Fruit fly (Drosophila melanogaster) whole organism, embryonic: ENCODE measurements around the gene Mgat3.

Source experiments
- CG10267 ChIP-seq: fragments of 200-800 bp; sonication (Bioruptor generic); optimal IDR thresholded peaks from 2 replicates; lab custom pipeline; 2018; ENCODE audit warnings: missing biosample characterization, mild to moderate bottlenecking, missing genetic modification characterization, moderate library complexity
- CG10543 ChIP-seq: fragments of 200-800 bp; sonication (Bioruptor generic); optimal IDR thresholded peaks from 3 replicates; lab custom pipeline; 2017; ENCODE audit warnings: missing biosample characterization, mild to moderate bottlenecking, missing genetic modification characterization, moderate library complexity
- CG10979 ChIP-seq: fragments of 200-800 bp; sonication (Bioruptor generic); optimal IDR thresholded peaks from 2 replicates; lab custom pipeline; 2018; ENCODE audit warnings: missing biosample characterization, mild to moderate bottlenecking, missing genetic modification characterization, moderate library complexity
- CG11085 ChIP-seq: fragments of 200-800 bp; sonication (Bioruptor generic); IDR thresholded peaks from 2 replicates; pipeline ENCODE4 v1.3.6; 2022; ENCODE audit warnings: missing biosample characterization, missing genetic modification characterization
- CG14014 ChIP-seq: fragments of 200-800 bp; sonication (Bioruptor generic); IDR thresholded peaks from 2 replicates; pipeline ENCODE4 v1.3.6; 2022; ENCODE audit warnings: missing biosample characterization, missing genetic modification characterization
- CG15011 ChIP-seq: fragments of 200-800 bp; sonication (Bioruptor generic); optimal IDR thresholded peaks from 3 replicates; lab custom pipeline; 2018; ENCODE audit warnings: missing biosample characterization, mild to moderate bottlenecking, missing genetic modification characterization
- CG15073 ChIP-seq: fragments of 200-800 bp; sonication (Bioruptor generic); optimal IDR thresholded peaks from 2 replicates; lab custom pipeline; 2016; ENCODE audit warnings: missing biosample characterization, missing genetic modification characterization
- CG15514 ChIP-seq: fragments of 200-800 bp; sonication (Bioruptor generic); optimal IDR thresholded peaks from 3 replicates; lab custom pipeline; 2017; ENCODE audit warnings: missing biosample characterization, missing genetic modification characterization, mild to moderate bottlenecking, moderate library complexity, missing genetic modification reagents
- CG1647 ChIP-seq: fragments of 200-800 bp; sonication (Bioruptor generic); optimal IDR thresholded peaks from 3 replicates; lab custom pipeline; 2016; ENCODE audit warnings: missing biosample characterization, missing genetic modification characterization
- CG17568 ChIP-seq: fragments of 200-800 bp; sonication (Bioruptor generic); optimal IDR thresholded peaks from 2 replicates; lab custom pipeline; 2018; ENCODE audit warnings: missing biosample characterization, mild to moderate bottlenecking, missing genetic modification characterization, moderate library complexity
- CG2120 ChIP-seq: fragments of 200-800 bp; sonication (Bioruptor generic); optimal IDR thresholded peaks from 3 replicates; lab custom pipeline; 2016; ENCODE audit warnings: missing biosample characterization, missing genetic modification characterization
- CG2202 ChIP-seq: fragments of 200-800 bp; sonication (Bioruptor generic); optimal IDR thresholded peaks from 2 replicates; lab custom pipeline; 2018; ENCODE audit warnings: missing biosample characterization, mild to moderate bottlenecking, missing genetic modification characterization
- CG31224 ChIP-seq: fragments of 200-800 bp; sonication (Bioruptor generic); IDR thresholded peaks from 2 replicates; pipeline ENCODE4 v1.3.6; 2022; ENCODE audit warnings: missing biosample characterization, missing genetic modification characterization
- CG33213 ChIP-seq: fragments of 200-800 bp; sonication (Bioruptor generic); optimal IDR thresholded peaks from 3 replicates; lab custom pipeline; 2016; ENCODE audit warnings: missing biosample characterization, missing genetic modification characterization
- CG6272 ChIP-seq: fragments of 200-800 bp; sonication (Bioruptor generic); IDR thresholded peaks from 2 replicates; pipeline ENCODE4 v1.3.6; 2022; ENCODE audit warnings: missing biosample characterization, missing genetic modification characterization
- CG7372 ChIP-seq: fragments of 200-800 bp; sonication (Bioruptor generic); IDR thresholded peaks from 2 replicates; pipeline ENCODE4 v1.3.6; 2022; ENCODE audit warnings: missing biosample characterization, missing genetic modification characterization
- CG7963 ChIP-seq: fragments of 200-800 bp; sonication (Bioruptor generic); IDR thresholded peaks from 3 replicates; pipeline ENCODE4 v1.3.6; 2022; ENCODE audit warnings: missing biosample characterization, missing genetic modification characterization; ENCODE audit not compliant: partially characterized antibody
- CG9932 ChIP-seq: fragments of 200-800 bp; sonication (Bioruptor generic); IDR thresholded peaks from 2 replicates; pipeline ENCODE4 v1.3.6; 2022; ENCODE audit warnings: missing biosample characterization, missing genetic modification characterization
- Dbx ChIP-seq: fragments of 200-800 bp; sonication (Bioruptor generic); IDR thresholded peaks from 3 replicates; pipeline ENCODE4 v1.3.6; 2022; ENCODE audit warnings: missing biosample characterization, missing genetic modification characterization
- Doc2 ChIP-seq: fragments of 200-800 bp; sonication (Bioruptor generic); IDR thresholded peaks from 2 replicates; pipeline ENCODE4 v1.3.6; 2022; ENCODE audit warnings: missing biosample characterization, missing genetic modification characterization
- HLH4C ChIP-seq: fragments of 200-800 bp; sonication (Bioruptor generic); IDR thresholded peaks from 3 replicates; pipeline ENCODE4 v1.3.6; 2022; ENCODE audit warnings: missing biosample characterization, missing genetic modification characterization; ENCODE audit not compliant: partially characterized antibody
- Hey ChIP-seq: fragments of 200-800 bp; sonication (Bioruptor generic); optimal IDR thresholded peaks from 3 replicates; lab custom pipeline; 2018; ENCODE audit warnings: missing biosample characterization, mild to moderate bottlenecking, missing genetic modification characterization
- Hsf ChIP-seq: fragments of 200-800 bp; sonication (Bioruptor generic); optimal IDR thresholded peaks from 3 replicates; lab custom pipeline; 2016; ENCODE audit warnings: missing biosample characterization, missing genetic modification characterization
- Jarid2 ChIP-seq: fragments of 200-800 bp; sonication (Bioruptor generic); optimal IDR thresholded peaks from 3 replicates; lab custom pipeline; 2017; ENCODE audit warnings: mild to moderate bottlenecking, missing biosample characterization, missing genetic modification reagents, missing genetic modification characterization
- Lim3 ChIP-seq: fragments of 200-800 bp; sonication (Bioruptor generic); IDR thresholded peaks from 2 replicates; pipeline ENCODE4 v1.3.6; 2022; ENCODE audit warnings: missing biosample characterization, missing genetic modification characterization
- MESR4 ChIP-seq: fragments of 200-800 bp; sonication (Bioruptor generic); optimal IDR thresholded peaks from 2 replicates; lab custom pipeline; 2018; ENCODE audit warnings: missing biosample characterization, mild to moderate bottlenecking, missing genetic modification characterization, moderate library complexity
- Meics ChIP-seq: fragments of 200-800 bp; sonication (Bioruptor generic); optimal IDR thresholded peaks from 2 replicates; lab custom pipeline; 2017; ENCODE audit warnings: missing biosample characterization, mild to moderate bottlenecking, missing genetic modification characterization
- NFAT ChIP-seq: fragments of 200-800 bp; sonication (Bioruptor generic); IDR thresholded peaks from 2 replicates; pipeline ENCODE4 v1.3.6; 2022; ENCODE audit warnings: missing biosample characterization, missing genetic modification characterization
- Oaz ChIP-seq: fragments of 200-800 bp; sonication (Bioruptor generic); IDR thresholded peaks from 2 replicates; pipeline ENCODE4 v1.3.6; 2022; ENCODE audit warnings: missing biosample characterization, missing genetic modification characterization
- Ptx1 ChIP-seq: fragments of 200-800 bp; sonication (Bioruptor generic); IDR thresholded peaks from 2 replicates; pipeline ENCODE4 v1.3.6; 2022; ENCODE audit warnings: missing biosample characterization, missing genetic modification characterization
- Sox102F ChIP-seq: fragments of 200-800 bp; sonication (Bioruptor generic); optimal IDR thresholded peaks from 2 replicates; lab custom pipeline; 2018; ENCODE audit warnings: missing biosample characterization, mild to moderate bottlenecking, missing genetic modification characterization, moderate library complexity
- Spps ChIP-seq: fragments of 200-800 bp; sonication (Bioruptor generic); optimal IDR thresholded peaks from 2 replicates; lab custom pipeline; 2018; ENCODE audit warnings: missing biosample characterization, mild to moderate bottlenecking, missing genetic modification characterization
- Trl ChIP-seq, 3 experiments: fragments of >200 bp in 2 of 3; fragments of 200-800 bp in 1 of 3; sonication (Bioruptor generic) in 1 of 3; optimal IDR thresholded peaks; 2 replicates in 1 of 3; 3 replicates in 2 of 3; lab custom pipeline; 2016 to 2017; ENCODE audit warnings: missing biosample characterization in 1 of 3, missing genetic modification characterization in 1 of 3
- bsh ChIP-seq, 2 experiments: fragments of 200-800 bp; sonication (Bioruptor generic); optimal IDR thresholded peaks; 2 replicates each; lab custom pipeline; 2017 to 2018; ENCODE audit warnings: mild to moderate bottlenecking in 2 of 2, missing biosample characterization in 2 of 2, missing genetic modification characterization in 2 of 2, moderate library complexity in 1 of 2
- crol ChIP-seq: fragments of 200-800 bp; sonication (Bioruptor generic); IDR thresholded peaks from 2 replicates; pipeline ENCODE4 v1.3.6; 2022; ENCODE audit warnings: missing biosample characterization, missing genetic modification characterization
- disco-r ChIP-seq: fragments of 200-800 bp; sonication (Bioruptor generic); optimal IDR thresholded peaks from 2 replicates; lab custom pipeline; 2016; ENCODE audit warnings: missing biosample characterization, missing genetic modification characterization
- exex ChIP-seq: fragments of 200-800 bp; sonication (Bioruptor generic); optimal IDR thresholded peaks from 4 replicates; lab custom pipeline; 2018; ENCODE audit warnings: missing biosample characterization, mild to moderate bottlenecking, missing genetic modification characterization, moderate library complexity
- fd64A ChIP-seq: fragments of 200-800 bp; sonication (Bioruptor generic); optimal IDR thresholded peaks from 3 replicates; lab custom pipeline; 2018; ENCODE audit warnings: missing biosample characterization, mild to moderate bottlenecking, missing genetic modification characterization
- gcm ChIP-seq: fragments of 200-800 bp; sonication (Bioruptor generic); optimal IDR thresholded peaks from 2 replicates; lab custom pipeline; 2019; ENCODE audit warnings: missing biosample characterization, mild to moderate bottlenecking, missing genetic modification characterization, moderate library complexity
- ham ChIP-seq: fragments of 200-800 bp; sonication (Bioruptor generic); IDR thresholded peaks from 2 replicates; pipeline ENCODE4 v1.3.6; 2022; ENCODE audit warnings: missing biosample characterization, missing genetic modification characterization
- lab ChIP-seq: fragments of 200-800 bp; sonication (Bioruptor generic); optimal IDR thresholded peaks from 3 replicates; lab custom pipeline; 2017; ENCODE audit warnings: missing biosample characterization, missing genetic modification characterization, mild to moderate bottlenecking, moderate library complexity, missing genetic modification reagents
- lbe ChIP-seq: fragments of 200-800 bp; sonication (Bioruptor generic); optimal IDR thresholded peaks from 2 replicates; lab custom pipeline; 2016; ENCODE audit warnings: missing biosample characterization, mild to moderate bottlenecking, missing genetic modification characterization
- luna ChIP-seq: fragments of 200-800 bp; sonication (Bioruptor generic); optimal IDR thresholded peaks from 2 replicates; lab custom pipeline; 2016; ENCODE audit warnings: missing biosample characterization, missing genetic modification characterization
- psq ChIP-seq: fragments of 200-800 bp; sonication (Bioruptor generic); optimal IDR thresholded peaks from 2 replicates; lab custom pipeline; 2017; ENCODE audit warnings: missing biosample characterization, missing genetic modification characterization
- scrt ChIP-seq: fragments of 200-800 bp; sonication (Bioruptor generic); optimal IDR thresholded peaks from 2 replicates; lab custom pipeline; 2018; ENCODE audit warnings: missing biosample characterization, mild to moderate bottlenecking, missing genetic modification characterization, moderate library complexity
- sima ChIP-seq: fragments of 200-800 bp; sonication (Bioruptor generic); optimal IDR thresholded peaks from 2 replicates; lab custom pipeline; 2016; ENCODE audit warnings: missing biosample characterization, missing genetic modification characterization
- ssp ChIP-seq: fragments of 200-800 bp; sonication (Bioruptor generic); IDR thresholded peaks from 2 replicates; pipeline ENCODE4 v1.3.6; 2022; ENCODE audit warnings: missing biosample characterization, missing genetic modification characterization
- tll ChIP-seq, 2 experiments: fragments of 200-800 bp in 1 of 2; fragments of >200 bp in 1 of 2; sonication (Bioruptor generic) in 1 of 2; optimal IDR thresholded peaks; 2 replicates each; lab custom pipeline; 2017 to 2019; ENCODE audit warnings: missing biosample characterization in 2 of 2, missing genetic modification characterization in 2 of 2, mild to moderate bottlenecking in 1 of 2, moderate library complexity in 1 of 2
- toy ChIP-seq: fragments of 200-800 bp; sonication (Bioruptor generic); IDR thresholded peaks from 2 replicates; pipeline ENCODE4 v1.3.6; 2022; ENCODE audit warnings: missing biosample characterization, missing genetic modification characterization

Gene Mgat3

dm6 chr2L:13145035-13145683 lies 37.2 kb downstream of the Mgat3 start (continued):
- TF ChIP-seq gcm (GFP tag; lab: Kevin White, UChicago) (no peak), Hey (tag; lab: Kevin White, UChicago) (no peak), luna (GFP tag; lab: Kevin White, UChicago) (peak; percentile 68), CG1647 (GFP tag; lab: Kevin White, UChicago) (peak; percentile 45), Jarid2 (GFP tag; lab: Kevin White, UChicago) (peak; percentile 31), ssp (GFP tag; lab: Robert Waterston, UW) (peak; percentile 48), Trl (optimal IDR thresholded peaks at IDR 0.05; lab: Kevin White, UChicago) (no peak), Trl (GFP tag; optimal IDR thresholded peaks at IDR 0.05; lab: Kevin White, UChicago) (peak; percentile 74), psq (no peak), CG7963 (no peak), CG6272 (GFP tag; lab: Robert Waterston, UW) (peak; percentile 64; the same call in 1 of the 2 replicates), CG10543 (GFP tag; lab: Kevin White, UChicago) (peak; percentile 73), Spps (no peak), exex (tag; lab: Kevin White, UChicago) (peak; percentile 35), disco-r (GFP tag; lab: Kevin White, UChicago) (peak; percentile 56), CG17568 (GFP tag; lab: Kevin White, UChicago) (peak; percentile 48), CG15011 (GFP tag; lab: Kevin White, UChicago) (peak; percentile 71), CG15514 (peak; percentile 68), Oaz (GFP tag; lab: Robert Waterston, UW) (peak; percentile 55; the same call in 1 of the 2 replicates), CG9932 (peak; percentile 91), CG2120 (GFP tag; lab: Kevin White, UChicago) (peak; percentile 91), lab (peak; percentile 90), tll (GFP tag; optimal IDR thresholded peaks at IDR 0.05; lab: Kevin White, UChicago) (no peak), CG31224 (peak; percentile 64), Sox102F (peak; percentile 74), ham (GFP tag; lab: Robert Waterston, UW) (no peak), sima (GFP tag; lab: Kevin White, UChicago) (peak; percentile 23), CG14014 (peak; percentile 89), Dbx (peak; percentile 86), Doc2 (GFP tag; lab: Robert Waterston, UW) (peak; percentile 47; the same call in 1 of the 2 replicates), scrt (GFP tag; lab: Kevin White, UChicago) (peak; percentile 71), CG11085 (GFP tag; lab: Robert Waterston, UW) (peak; percentile 78), CG15073 (no peak), MESR4 (no peak), Lim3 (no peak), Meics (GFP tag; lab: Kevin White, UChicago) (peak; percentile 90), Ptx1 (GFP tag; lab: Robert Waterston, UW) (peak; percentile 88), CG10267 (tag; lab: Kevin White, UChicago) (peak; percentile 54), Hsf (peak; percentile 76), crol (GFP tag; lab: Robert Waterston, UW) (no peak), bsh (GFP tag; optimal IDR thresholded peaks at IDR 0.05; lab: Kevin White, UChicago) (peak in 1 of 2 experiments; percentile 34), CG10979 (tag; lab: Kevin White, UChicago) (no peak), toy (GFP tag; lab: Robert Waterston, UW) (no peak), NFAT (GFP tag; lab: Robert Waterston, UW) (peak; percentile 64; the same call in 1 of the 2 replicates), CG7372 (peak; percentile 74), lbe (GFP tag; lab: Kevin White, UChicago) (no peak), HLH4C (GFP tag; lab: Robert Waterston, UW) (no peak), CG33213 (GFP tag; lab: Kevin White, UChicago) (peak; percentile 54), fd64A (no peak), CG2202 (tag; lab: Kevin White, UChicago) (no peak)
